Fruit fly (Drosophila melanogaster) whole organism, embryonic: ENCODE results near the gene CG14659.

ENCODE experiments used
- Ada2b ChIP-seq: fragments of 200-800 bp; sonication (Bioruptor generic); IDR thresholded peaks from 2 replicates; pipeline ENCODE4 v1.3.6; 2022; ENCODE audit warnings: missing biosample characterization, missing genetic modification characterization
- CG10543 ChIP-seq: fragments of 200-800 bp; sonication (Bioruptor generic); optimal IDR thresholded peaks from 3 replicates; lab custom pipeline; 2017; ENCODE audit warnings: missing biosample characterization, mild to moderate bottlenecking, missing genetic modification characterization, moderate library complexity
- CG10654 ChIP-seq: fragments of 200-800 bp; sonication (Bioruptor generic); optimal IDR thresholded peaks from 2 replicates; lab custom pipeline; 2016; ENCODE audit warnings: missing biosample characterization, missing genetic modification characterization
- CG12769 ChIP-seq: fragments of 200-800 bp; sonication (Bioruptor generic); optimal IDR thresholded peaks from 2 replicates; lab custom pipeline; 2019; ENCODE audit warnings: missing biosample characterization, mild to moderate bottlenecking, missing genetic modification characterization, moderate library complexity
- CG13123 ChIP-seq: fragments of 200-800 bp; sonication (Bioruptor generic); optimal IDR thresholded peaks from 2 replicates; lab custom pipeline; 2016; ENCODE audit warnings: missing biosample characterization, missing genetic modification characterization
- CG14014 ChIP-seq: fragments of 200-800 bp; sonication (Bioruptor generic); IDR thresholded peaks from 2 replicates; pipeline ENCODE4 v1.3.6; 2022; ENCODE audit warnings: missing biosample characterization, missing genetic modification characterization
- CG14050 ChIP-seq: fragments of 200-800 bp; sonication (Bioruptor generic); IDR thresholded peaks from 3 replicates; pipeline ENCODE4 v1.3.6; 2022; ENCODE audit warnings: missing biosample characterization, missing genetic modification characterization
- CG14965 ChIP-seq: fragments of 200-800 bp; sonication (Bioruptor generic); optimal IDR thresholded peaks from 2 replicates; lab custom pipeline; 2016; ENCODE audit warnings: missing biosample characterization, missing genetic modification characterization, borderline replicate concordance
- CG15011 ChIP-seq: fragments of 200-800 bp; sonication (Bioruptor generic); optimal IDR thresholded peaks from 3 replicates; lab custom pipeline; 2018; ENCODE audit warnings: missing biosample characterization, mild to moderate bottlenecking, missing genetic modification characterization
- CG1647 ChIP-seq: fragments of 200-800 bp; sonication (Bioruptor generic); optimal IDR thresholded peaks from 3 replicates; lab custom pipeline; 2016; ENCODE audit warnings: missing biosample characterization, missing genetic modification characterization
- CG16863 ChIP-seq: fragments of 200-800 bp; sonication (Bioruptor generic); optimal IDR thresholded peaks from 3 replicates; lab custom pipeline; 2016; ENCODE audit warnings: missing biosample characterization, missing genetic modification characterization
- CG2202 ChIP-seq: fragments of 200-800 bp; sonication (Bioruptor generic); optimal IDR thresholded peaks from 2 replicates; lab custom pipeline; 2018; ENCODE audit warnings: missing biosample characterization, mild to moderate bottlenecking, missing genetic modification characterization
- CG6254 ChIP-seq: fragments of 200-800 bp; sonication (Bioruptor generic); optimal IDR thresholded peaks from 3 replicates; lab custom pipeline; 2017; ENCODE audit warnings: mild to moderate bottlenecking, missing biosample characterization, missing genetic modification reagents, missing genetic modification characterization
- CG7963 ChIP-seq: fragments of 200-800 bp; sonication (Bioruptor generic); IDR thresholded peaks from 3 replicates; pipeline ENCODE4 v1.3.6; 2022; ENCODE audit warnings: missing biosample characterization, missing genetic modification characterization; ENCODE audit not compliant: partially characterized antibody
- CG7987 ChIP-seq: fragments of 200-800 bp; sonication (Bioruptor generic); optimal IDR thresholded peaks from 2 replicates; lab custom pipeline; 2018; ENCODE audit warnings: missing biosample characterization, mild to moderate bottlenecking, missing genetic modification characterization, moderate library complexity
- CG8359 ChIP-seq: fragments of 200-800 bp; sonication (Bioruptor generic); optimal IDR thresholded peaks from 2 replicates; lab custom pipeline; 2017; ENCODE audit warnings: missing biosample characterization, mild to moderate bottlenecking, missing genetic modification characterization, borderline replicate concordance
- CG8944 ChIP-seq: fragments of 200-800 bp; sonication (Bioruptor generic); optimal IDR thresholded peaks from 3 replicates; lab custom pipeline; 2016; ENCODE audit warnings: missing biosample characterization, missing genetic modification characterization
- Dek ChIP-seq: fragments of 200-800 bp; sonication (Bioruptor generic); optimal IDR thresholded peaks from 3 replicates; lab custom pipeline; 2019; ENCODE audit warnings: missing biosample characterization, mild to moderate bottlenecking, missing genetic modification characterization, moderate library complexity
- Dll ChIP-seq: fragments of 200-800 bp; sonication (Bioruptor generic); IDR thresholded peaks from 4 replicates; pipeline ENCODE4 v1.3.6; 2022; ENCODE audit warnings: missing biosample characterization, missing genetic modification characterization; ENCODE audit not compliant: partially characterized antibody
- Dref ChIP-seq: fragments of 200-800 bp; sonication (Bioruptor generic); IDR thresholded peaks from 2 replicates; pipeline ENCODE4 v1.3.6; 2022; ENCODE audit warnings: missing biosample characterization, missing genetic modification characterization
- E2f2 ChIP-seq: fragments of 200-800 bp; sonication (Bioruptor generic); IDR thresholded peaks from 2 replicates; pipeline ENCODE4 v1.3.6; 2022; ENCODE audit warnings: missing biosample characterization, missing genetic modification characterization
- Gug ChIP-seq: fragments of 200-800 bp; sonication (Bioruptor generic); IDR thresholded peaks from 4 replicates; pipeline ENCODE4 v1.3.6; 2022; ENCODE audit warnings: missing biosample characterization, missing genetic modification characterization
- HLH3B ChIP-seq: fragments of 200-800 bp; sonication (Bioruptor generic); IDR thresholded peaks from 2 replicates; pipeline ENCODE4 v1.3.6; 2022; ENCODE audit warnings: missing biosample characterization, missing genetic modification characterization
- Lpt ChIP-seq: fragments of >200 bp; optimal IDR thresholded peaks from 2 replicates; lab custom pipeline; 2018; ENCODE audit warnings: missing biosample characterization, missing genetic modification characterization
- Nf-YA ChIP-seq: fragments of 200-800 bp; sonication (Bioruptor generic); IDR thresholded peaks from 2 replicates; pipeline ENCODE4 v1.3.6; 2022; ENCODE audit warnings: missing biosample characterization, missing genetic modification characterization
- Nf-YB ChIP-seq: fragments of 200-800 bp; sonication (Bioruptor generic); optimal IDR thresholded peaks from 3 replicates; lab custom pipeline; 2019; ENCODE audit warnings: missing biosample characterization, mild to moderate bottlenecking, missing genetic modification characterization, moderate library complexity
- Oaz ChIP-seq: fragments of 200-800 bp; sonication (Bioruptor generic); IDR thresholded peaks from 2 replicates; pipeline ENCODE4 v1.3.6; 2022; ENCODE audit warnings: missing biosample characterization, missing genetic modification characterization
- Poxn ChIP-seq: fragments of 200-800 bp; sonication (Bioruptor generic); IDR thresholded peaks from 2 replicates; pipeline ENCODE4 v1.3.6; 2022; ENCODE audit warnings: missing biosample characterization, missing genetic modification characterization
- Six4 ChIP-seq: fragments of 200-800 bp; sonication (Bioruptor generic); optimal IDR thresholded peaks from 2 replicates; lab custom pipeline; 2016; ENCODE audit warnings: missing biosample characterization, missing genetic modification characterization
- Trl ChIP-seq, 3 experiments: fragments of >200 bp in 2 of 3; fragments of 200-800 bp in 1 of 3; sonication (Bioruptor generic) in 1 of 3; optimal IDR thresholded peaks; 2 replicates in 1 of 3; 3 replicates in 2 of 3; lab custom pipeline; 2016 to 2017; ENCODE audit warnings: missing biosample characterization in 1 of 3, missing genetic modification characterization in 1 of 3
- Xrp1 ChIP-seq: fragments of 200-800 bp; sonication (Bioruptor generic); IDR thresholded peaks from 2 replicates; pipeline ENCODE4 v1.3.6; 2022; ENCODE audit warnings: missing biosample characterization, missing genetic modification characterization
- abd-A ChIP-seq: fragments of 200-800 bp; sonication (Bioruptor generic); optimal IDR thresholded peaks from 3 replicates; lab custom pipeline; 2019; ENCODE audit warnings: missing biosample characterization, mild to moderate bottlenecking, missing genetic modification characterization, moderate library complexity
- ash1 ChIP-seq: fragments of 200-800 bp; sonication (Bioruptor generic); optimal IDR thresholded peaks from 2 replicates; lab custom pipeline; 2018; ENCODE audit warnings: missing biosample characterization, mild to moderate bottlenecking, missing genetic modification characterization
- crp ChIP-seq, 2 experiments: fragments of 200-800 bp; sonication (Bioruptor generic); optimal IDR thresholded peaks; 2 replicates in 1 of 2; 3 replicates in 1 of 2; lab custom pipeline; 2017; ENCODE audit warnings: missing biosample characterization in 2 of 2, missing genetic modification characterization in 2 of 2, mild to moderate bottlenecking in 1 of 2, moderate library complexity in 1 of 2
- dm ChIP-seq: fragments of 200-800 bp; sonication (Bioruptor generic); optimal IDR thresholded peaks from 3 replicates; lab custom pipeline; 2016; ENCODE audit warnings: missing biosample characterization, missing genetic modification characterization
- dmrt11E ChIP-seq: fragments of 200-800 bp; sonication (Bioruptor generic); optimal IDR thresholded peaks from 3 replicates; lab custom pipeline; 2018; ENCODE audit warnings: missing biosample characterization, mild to moderate bottlenecking, missing genetic modification characterization, moderate library complexity
- dmrt99B ChIP-seq: fragments of 200-800 bp; sonication (Bioruptor generic); optimal IDR thresholded peaks from 2 replicates; lab custom pipeline; 2018; ENCODE audit warnings: missing biosample characterization, mild to moderate bottlenecking, missing genetic modification characterization, moderate library complexity
- fd102C ChIP-seq: fragments of 200-800 bp; sonication (Bioruptor generic); optimal IDR thresholded peaks from 2 replicates; lab custom pipeline; 2018; ENCODE audit warnings: missing biosample characterization, mild to moderate bottlenecking, missing genetic modification characterization, moderate library complexity
- gce ChIP-seq: fragments of 200-800 bp; sonication (Bioruptor generic); IDR thresholded peaks from 3 replicates; pipeline ENCODE4 v1.3.6; 2022; ENCODE audit warnings: missing biosample characterization, missing genetic modification characterization
- inv ChIP-seq: fragments of 200-800 bp; sonication (Bioruptor generic); IDR thresholded peaks from 2 replicates; pipeline ENCODE4 v1.3.6; 2022; ENCODE audit warnings: missing biosample characterization, missing genetic modification characterization; ENCODE audit not compliant: partially characterized antibody
- knrl ChIP-seq: fragments of 200-800 bp; sonication (Bioruptor generic); IDR thresholded peaks from 3 replicates; pipeline ENCODE4 v1.3.6; 2022; ENCODE audit warnings: missing biosample characterization, missing genetic modification characterization; ENCODE audit not compliant: partially characterized antibody
- lov ChIP-seq, 2 experiments: fragments of 200-800 bp in 1 of 2; fragments of >200 bp in 1 of 2; sonication (Bioruptor generic) in 1 of 2; IDR thresholded peaks in 1 of 2; optimal IDR thresholded peaks in 1 of 2; 2 replicates in 1 of 2; 3 replicates in 1 of 2; pipeline versions ENCODE4 v1.3.6 to Lab custom; 2017 to 2022; ENCODE audit warnings: missing biosample characterization in 1 of 2, missing genetic modification characterization in 1 of 2
- luna ChIP-seq: fragments of 200-800 bp; sonication (Bioruptor generic); optimal IDR thresholded peaks from 2 replicates; lab custom pipeline; 2016; ENCODE audit warnings: missing biosample characterization, missing genetic modification characterization
- org-1 ChIP-seq: fragments of 200-800 bp; sonication (Bioruptor generic); optimal IDR thresholded peaks from 2 replicates; lab custom pipeline; 2017; ENCODE audit warnings: missing biosample characterization, missing genetic modification characterization
- sc ChIP-seq, 3 experiments: fragments of >200 bp in 2 of 3; fragments of 200-800 bp in 1 of 3; sonication (Bioruptor generic) in 1 of 3; optimal IDR thresholded peaks; 2 replicates in 2 of 3; 3 replicates in 1 of 3; lab custom pipeline; 2017; ENCODE audit warnings: mild to moderate bottlenecking in 1 of 3, missing biosample characterization in 1 of 3, missing genetic modification characterization in 1 of 3, missing genetic modification reagents in 1 of 3
- sob ChIP-seq: fragments of 200-800 bp; sonication (Bioruptor generic); IDR thresholded peaks from 2 replicates; pipeline ENCODE4 v1.3.6; 2022; ENCODE audit warnings: missing biosample characterization, missing genetic modification characterization
- unpg ChIP-seq: fragments of 200-800 bp; sonication (Bioruptor generic); optimal IDR thresholded peaks from 3 replicates; lab custom pipeline; 2018; ENCODE audit warnings: missing biosample characterization, mild to moderate bottlenecking, missing genetic modification characterization, moderate library complexity
- vfl ChIP-seq: fragments of 200-800 bp; sonication (Bioruptor generic); optimal IDR thresholded peaks from 2 replicates; lab custom pipeline; 2016; ENCODE audit warnings: missing biosample characterization, missing genetic modification characterization
- z ChIP-seq: fragments of 200-800 bp; sonication (Bioruptor generic); IDR thresholded peaks from 3 replicates; pipeline ENCODE4 v1.3.6; 2022; ENCODE audit warnings: missing biosample characterization, missing genetic modification characterization

The CG14659 gene

dm6 chr3R:4852373-4852860 is 21.3 kb upstream of the CG14659 start, which contains the start of gene opa (continued):
- TF ChIP-seq CG6254 (GFP tag; lab: Kevin White, UChicago): no peak
- no peak for TF ChIP-seq Dref
- TF ChIP-seq Lpt (GFP tag; lab: Kevin White, UChicago): no peak
- no peak for TF ChIP-seq CG14014 (GFP tag; lab: Robert Waterston, UW)
- no peak; the same call in 1 of the 2 replicates for TF ChIP-seq inv (GFP tag; lab: Robert Waterston, UW)
- TF ChIP-seq CG14965: no peak
- no peak for TF ChIP-seq HLH3B (GFP tag; lab: Robert Waterston, UW)
- peak; percentile 100 for TF ChIP-seq Nf-YA (GFP tag; lab: Robert Waterston, UW)
- TF ChIP-seq Poxn: no peak
- no peak for TF ChIP-seq dmrt11E (tag; lab: Kevin White, UChicago)
- no peak for TF ChIP-seq Trl (optimal IDR thresholded peaks at IDR 0.05; lab: Kevin White, UChicago)
- TF ChIP-seq Trl (GFP tag; optimal IDR thresholded peaks at IDR 0.05; lab: Kevin White, UChicago): no peak
- no peak for TF ChIP-seq E2f2 (GFP tag; lab: Robert Waterston, UW)
- no peak for TF ChIP-seq crp (GFP tag; optimal IDR thresholded peaks at IDR 0.05; lab: Kevin White, UChicago)
- no peak for TF ChIP-seq CG16863 (GFP tag; lab: Kevin White, UChicago)
- peak; percentile 36 for TF ChIP-seq ash1 (GFP tag; lab: Kevin White, UChicago)
- TF ChIP-seq CG13123: no peak
- no peak for TF ChIP-seq org-1 (GFP tag; lab: Kevin White, UChicago)
- no peak for TF ChIP-seq unpg
- no peak for TF ChIP-seq CG15011 (GFP tag; lab: Kevin White, UChicago)
- peak; percentile 12 for TF ChIP-seq CG10543 (GFP tag; lab: Kevin White, UChicago)
- TF ChIP-seq luna (GFP tag; lab: Kevin White, UChicago): no peak
- TF ChIP-seq Ada2b: no peak
- TF ChIP-seq gce (GFP tag; lab: Robert Waterston, UW): no peak
- TF ChIP-seq CG7963 (GFP tag; lab: Robert Waterston, UW): 0 out of 3 replicates have a peak, but pooled peaks have one; percentile 18
- no peak for TF ChIP-seq CG8359 (GFP tag; lab: Kevin White, UChicago)
- no peak for TF ChIP-seq CG1647
- TF ChIP-seq sob (GFP tag; lab: Robert Waterston, UW): no peak
- TF ChIP-seq Six4 (GFP tag; lab: Kevin White, UChicago): no peak
- peak; percentile 43 for TF ChIP-seq fd102C (GFP tag; lab: Kevin White, UChicago)
- TF ChIP-seq CG14050 (GFP tag; lab: Robert Waterston, UW): no peak
- no peak for TF ChIP-seq CG2202 (tag; lab: Kevin White, UChicago)
- TF ChIP-seq Dll (GFP tag; lab: Robert Waterston, UW): no peak
- no peak for TF ChIP-seq vfl (GFP tag; lab: Kevin White, UChicago)
- TF ChIP-seq CG7987 (GFP tag; lab: Kevin White, UChicago): no peak
- TF ChIP-seq Dek (tag; lab: Kevin White, UChicago): no peak
- TF ChIP-seq knrl (GFP tag; lab: Robert Waterston, UW): no peak; the same call in 2 of the 3 replicates
- no peak for TF ChIP-seq CG8944 (GFP tag; lab: Kevin White, UChicago)
- no peak for TF ChIP-seq Gug (GFP tag; lab: Robert Waterston, UW)
- no peak for TF ChIP-seq Oaz (GFP tag; lab: Robert Waterston, UW)
- TF ChIP-seq dmrt99B (tag; lab: Kevin White, UChicago): no peak
- TF ChIP-seq CG10654 (GFP tag; lab: Kevin White, UChicago): no peak
- TF ChIP-seq abd-A (tag; lab: Kevin White, UChicago): peak; percentile 42
- TF ChIP-seq Nf-YB (GFP tag; lab: Kevin White, UChicago): peak; percentile 100
- no peak for TF ChIP-seq sc (optimal IDR thresholded peaks at IDR 0.05; lab: Kevin White, UChicago)
- TF ChIP-seq sc (GFP tag; optimal IDR thresholded peaks at IDR 0.05; lab: Kevin White, UChicago): no peak
- TF ChIP-seq z (GFP tag; lab: Robert Waterston, UW): no peak
- no peak for TF ChIP-seq dm (GFP tag; lab: Kevin White, UChicago)
- TF ChIP-seq CG12769 (tag; lab: Kevin White, UChicago): no peak
- TF ChIP-seq Xrp1 (GFP tag; lab: Robert Waterston, UW): no peak
- TF ChIP-seq lov (optimal IDR thresholded peaks at IDR 0.05; lab: Kevin White, UChicago): no peak
- 0 out of 3 replicates have a peak, but pooled peaks have one; percentile 6 for TF ChIP-seq lov (GFP tag; IDR thresholded peaks at IDR 0.05; lab: Robert Waterston, UW)
